Worm (Caenorhabditis elegans): ENCODE measurements around the gene oac-32.

The oac-32 gene

DNA sequence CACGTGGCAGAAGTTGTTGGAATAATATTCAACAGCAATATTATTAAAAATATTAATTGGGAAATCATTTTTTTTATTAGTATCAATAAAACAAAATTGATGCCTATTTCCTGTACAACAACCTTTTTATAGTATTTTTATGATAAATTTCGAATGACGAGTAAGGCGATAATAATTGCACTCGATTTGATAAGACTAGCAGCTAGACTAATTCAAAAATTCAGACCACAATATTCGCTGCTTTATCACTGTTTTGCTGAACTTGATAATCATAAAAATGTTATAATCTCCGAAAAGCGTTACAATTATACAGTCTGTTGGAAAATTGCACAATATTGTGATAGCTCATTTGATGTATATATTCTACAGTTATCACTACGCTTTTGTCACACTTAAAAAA lies at the start of gene oac-32:
Gene oac-32 (minus strand): TSS at position 90 of the 400 bp plus-strand sequence.
- no peak for TF ChIP-seq lsy-2 (tag; optimal IDR thresholded peaks at IDR 0.05)
- TF ChIP-seq ztf-11 (tag; optimal IDR thresholded peaks at IDR 0.05), result no peak
- no peak for TF ChIP-seq ceh-39 (tag; optimal IDR thresholded peaks at IDR 0.05)
- no peak for TF ChIP-seq sem-2 (GFP tag; optimal IDR thresholded peaks at IDR 0.05)
- no peak for TF ChIP-seq lin-32 (GFP tag; optimal IDR thresholded peaks at IDR 0.05)
- TF ChIP-seq lin-13 (tag; optimal IDR thresholded peaks at IDR 0.05), result no peak
- no peak for TF ChIP-seq nhr-28 (tag; optimal IDR thresholded peaks at IDR 0.05)
- no peak for TF ChIP-seq M03D4.4 (tag; optimal IDR thresholded peaks at IDR 0.05)
- no peak for TF ChIP-seq ham-2 (GFP tag; optimal IDR thresholded peaks at IDR 0.05)

DNA sequence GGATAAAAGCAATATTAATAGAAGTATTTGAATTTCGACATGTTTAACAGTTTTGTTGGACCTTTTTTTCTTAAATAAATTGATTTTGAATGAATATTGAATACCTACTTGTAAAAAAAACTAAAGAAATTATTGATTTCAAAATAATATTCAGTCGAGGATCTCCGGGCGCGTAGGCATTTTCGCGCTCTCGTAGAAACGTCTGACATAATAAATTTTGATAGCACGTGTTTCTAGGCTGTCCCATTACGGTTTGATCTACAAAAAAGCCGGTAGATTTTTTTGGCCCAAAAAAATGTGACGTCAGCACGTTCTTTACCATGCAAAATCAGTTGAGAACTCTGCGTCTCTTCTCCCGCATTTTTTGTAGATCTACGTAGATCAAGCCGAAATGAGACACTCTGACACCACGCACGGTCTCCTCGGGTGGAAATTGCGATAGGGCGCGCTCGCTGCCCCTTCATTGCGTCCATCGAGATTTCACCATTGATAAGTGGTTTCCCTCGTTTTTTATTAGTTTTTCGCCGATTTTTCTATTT lies 49.0 kb upstream of the oac-32 start:
- TF ChIP-seq nhr-12 (tag; optimal IDR thresholded peaks at IDR 0.05), result no peak
- no peak for TF ChIP-seq nhr-28 (tag; optimal IDR thresholded peaks at IDR 0.05)
- TF ChIP-seq ces-1 (GFP tag; optimal IDR thresholded peaks at IDR 0.05), result no peak
- TF ChIP-seq unc-39 (tag; optimal IDR thresholded peaks at IDR 0.05), result no peak

DNA sequence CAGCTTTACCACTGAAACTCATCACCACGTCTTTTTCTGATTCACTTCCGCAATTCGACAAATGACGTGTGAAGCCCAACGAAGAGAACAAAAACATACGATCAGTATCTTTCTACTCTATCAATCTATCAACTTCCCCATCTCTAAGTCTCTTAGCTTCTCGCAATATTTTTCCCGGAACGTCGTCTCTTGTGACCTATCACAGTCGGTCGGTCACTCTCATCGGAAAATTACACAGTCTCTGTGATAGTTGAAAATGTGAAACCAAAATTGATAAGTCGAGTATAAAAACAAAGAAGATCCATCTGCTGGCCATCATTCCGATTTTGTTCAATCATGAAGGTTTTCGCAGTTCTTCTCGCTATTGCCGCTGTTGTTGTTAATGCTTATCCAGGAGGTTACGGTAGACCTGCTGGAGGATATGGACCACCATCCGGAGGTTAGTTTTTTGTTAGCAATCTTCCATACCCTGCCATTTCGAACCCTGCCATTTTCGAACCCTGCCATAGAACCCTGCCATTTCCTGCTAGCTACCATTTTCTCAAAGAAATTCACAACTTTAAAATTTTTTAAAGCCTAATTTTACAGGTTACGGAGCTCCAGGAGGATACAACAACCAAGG lies 48.3 kb upstream of the oac-32 start, which contains the start of gene F16B4.4:
Gene F16B4.4 (plus strand): TSS at position 221 of the 622 bp plus-strand sequence.
- TF ChIP-seq bed-3 (GFP tag; optimal IDR thresholded peaks at IDR 0.05) (no peak), snpc-4 (tag; optimal IDR thresholded peaks at IDR 0.05) (no peak), unc-62 (GFP tag; optimal IDR thresholded peaks at IDR 0.05) (no peak), nhr-12 (tag; optimal IDR thresholded peaks at IDR 0.05) (no peak), zip-8 (tag; optimal IDR thresholded peaks at IDR 0.05) (no peak), hlh-1 (tag; optimal IDR thresholded peaks at IDR 0.05) (no peak), unc-39 (tag; optimal IDR thresholded peaks at IDR 0.05) (no peak), ham-2 (GFP tag; optimal IDR thresholded peaks at IDR 0.05) (no peak), lsy-2 (tag; optimal IDR thresholded peaks at IDR 0.05) (no peak), mab-5 (tag; optimal IDR thresholded peaks at IDR 0.05) (no peak), blmp-1 (tag; optimal IDR thresholded peaks at IDR 0.05) (no peak), tbx-8 (GFP tag; optimal IDR thresholded peaks at IDR 0.05) (no peak), elt-3 (tag; optimal IDR thresholded peaks at IDR 0.05) (no peak), nhr-2 (tag; optimal IDR thresholded peaks at IDR 0.05) (no peak), sptf-1 (tag; optimal IDR thresholded peaks at IDR 0.05) (no peak), mls-2 (tag; optimal IDR thresholded peaks at IDR 0.05) (no peak), flh-1 (GFP tag; optimal IDR thresholded peaks at IDR 0.05) (no peak), M03D4.4 (tag; optimal IDR thresholded peaks at IDR 0.05) (no peak)

- no peak for TF ChIP-seq nhr-76 (tag; optimal IDR thresholded peaks at IDR 0.05)
- TF ChIP-seq ceh-83 (GFP tag; optimal IDR thresholded peaks at IDR 0.05), result no peak
- no peak for TF ChIP-seq nhr-237 (tag; optimal IDR thresholded peaks at IDR 0.05)
- no peak for TF ChIP-seq lin-32 (GFP tag; optimal IDR thresholded peaks at IDR 0.05)
- TF ChIP-seq nhr-12 (tag; optimal IDR thresholded peaks at IDR 0.05), result no peak
- no peak for TF ChIP-seq snpc-4 (tag; optimal IDR thresholded peaks at IDR 0.05)
- no peak for TF ChIP-seq sptf-1 (tag; optimal IDR thresholded peaks at IDR 0.05)
- no peak for TF ChIP-seq unc-39 (tag; optimal IDR thresholded peaks at IDR 0.05)
- TF ChIP-seq drap-1 (GFP tag; optimal IDR thresholded peaks at IDR 0.05), result no peak
Observed at ce11 chrV:1588128-1588527, 42.5 kb upstream of the oac-32 start, which contains the start of gene F16B4.5. F16B4.5 (plus strand) TSS chrV:1588428.

ce11 chrV:1586906-1587305 lies 41.3 kb upstream of the oac-32 start, which contains the start of gene F16B4.6:
F16B4.6 (plus strand) TSS chrV:1587206.
- TF ChIP-seq mep-1 (tag; optimal IDR thresholded peaks at IDR 0.05), result no peak
- TF ChIP-seq M03D4.4 (tag; optimal IDR thresholded peaks at IDR 0.05), result no peak
- no peak for TF ChIP-seq elt-1 (tag; optimal IDR thresholded peaks at IDR 0.05; ENCODE audit: borderline replicate concordance, insufficient read depth)
- no peak for TF ChIP-seq snpc-4 (tag; optimal IDR thresholded peaks at IDR 0.05)
- no peak for TF ChIP-seq tbx-8 (GFP tag; optimal IDR thresholded peaks at IDR 0.05)
- no peak for TF ChIP-seq ces-1 (GFP tag; optimal IDR thresholded peaks at IDR 0.05)
- no peak for TF ChIP-seq cnd-1 (tag; optimal IDR thresholded peaks at IDR 0.05)
- no peak for TF ChIP-seq pha-4 (tag; optimal IDR thresholded peaks at IDR 0.05)
- no peak for TF ChIP-seq hlh-1 (tag; optimal IDR thresholded peaks at IDR 0.05)
- TF ChIP-seq ceh-83 (GFP tag; optimal IDR thresholded peaks at IDR 0.05), result no peak
- no peak for TF ChIP-seq nhr-28 (tag; optimal IDR thresholded peaks at IDR 0.05)
- no peak for TF ChIP-seq nhr-237 (tag; optimal IDR thresholded peaks at IDR 0.05)
- no peak for TF ChIP-seq sptf-1 (tag; optimal IDR thresholded peaks at IDR 0.05)
- no peak for TF ChIP-seq unc-39 (tag; optimal IDR thresholded peaks at IDR 0.05)
